Worm (Caenorhabditis elegans): Measurements from ENCODE around the gene C25G6.4.

ce11 chrX:1293471-1293870 lies 43.8 kb upstream of the C25G6.4 start:
- TF ChIP-seq ZK546.5 (tag; optimal IDR thresholded peaks at IDR 0.05): no peak
- no peak for TF ChIP-seq lin-13 (GFP tag; optimal IDR thresholded peaks at IDR 0.05)
- no peak for TF ChIP-seq C34F6.9 (tag; optimal IDR thresholded peaks at IDR 0.05)
- no peak for TF ChIP-seq nhr-10 (tag; optimal IDR thresholded peaks at IDR 0.05)
- no peak for TF ChIP-seq blmp-1 (tag; optimal IDR thresholded peaks at IDR 0.05; ENCODE audit: insufficient read depth)
- no peak for TF ChIP-seq aly-2 (tag; optimal IDR thresholded peaks at IDR 0.05)

Measured in whole organism, L2 larva.